Worm (Caenorhabditis elegans): ENCODE results near the gene C44C10.10.

Gene C44C10.10

DNA sequence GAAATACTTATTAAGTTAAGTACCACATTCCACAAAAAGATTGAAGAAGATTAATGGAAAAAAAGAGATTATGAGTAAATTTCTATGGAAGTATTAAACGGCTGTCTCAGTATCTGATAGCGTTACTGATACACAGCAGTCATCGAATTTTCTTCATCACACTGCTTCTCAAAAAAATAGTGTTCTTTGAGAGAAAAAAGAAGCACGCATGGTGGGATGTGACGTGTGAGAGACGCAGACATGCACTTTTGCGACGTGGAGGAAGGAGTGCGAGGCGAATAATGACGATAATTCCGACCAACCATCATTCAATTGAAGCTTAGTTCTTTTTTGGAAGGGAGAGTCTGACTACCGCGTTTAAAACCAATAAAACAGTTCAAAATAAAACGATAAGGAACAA, 20.1 kb downstream of the C44C10.10 start, which contains the start of gene C44C10.11:
C44C10.11 (minus strand) TSS at position 115 of the 400 bp plus-strand sequence.
- TF ChIP-seq ama-1 (optimal IDR thresholded peaks at IDR 0.05) (no peak), Y48G9A.11 (GFP tag; IDR thresholded peaks at IDR 0.05) (no peak), nhr-10 (tag; optimal IDR thresholded peaks at IDR 0.05) (peak; percentile 8), lir-3 (tag; optimal IDR thresholded peaks at IDR 0.05) (no peak), snpc-1.2 (GFP tag; IDR thresholded peaks at IDR 0.05) (no peak), lin-38 (GFP tag; IDR thresholded peaks at IDR 0.05) (no peak), snpc-4 (tag; optimal IDR thresholded peaks at IDR 0.05) (no peak), F37D6.2 (tag; optimal IDR thresholded peaks at IDR 0.05) (no peak), hif-1 (tag; optimal IDR thresholded peaks at IDR 0.05) (no peak), Y105C5A.15 (GFP tag; IDR thresholded peaks at IDR 0.05) (no peak), saeg-2 (GFP tag; IDR thresholded peaks at IDR 0.05) (no peak), lin-39 (tag; optimal IDR thresholded peaks at IDR 0.05) (no peak), nhr-76 (tag; optimal IDR thresholded peaks at IDR 0.05) (no peak), hmg-1.1 (GFP tag; IDR thresholded peaks at IDR 0.05) (0 out of 2 replicates have a peak, but pooled peaks have one; percentile 22), nhr-25 (tag; optimal IDR thresholded peaks at IDR 0.05; ENCODE audit: borderline replicate concordance, insufficient read depth) (no peak), spr-3 (GFP tag; optimal IDR thresholded peaks at IDR 0.05) (no peak), nhr-11 (tag; optimal IDR thresholded peaks at IDR 0.05) (no peak), tag-97 (GFP tag; IDR thresholded peaks at IDR 0.05) (no peak), zfp-3 (GFP tag; conservative IDR thresholded peaks at IDR 0.05) (no peak), tra-1 (GFP tag; IDR thresholded peaks at IDR 0.05) (peak; percentile 60; the same call in 1 of the 2 replicates), ceh-32 (tag; optimal IDR thresholded peaks at IDR 0.05; ENCODE audit: poor library complexity) (no peak), F10B5.3 (tag; optimal IDR thresholded peaks at IDR 0.05) (no peak), cey-2 (tag; optimal IDR thresholded peaks at IDR 0.05; ENCODE audit: borderline replicate concordance, insufficient read depth) (no peak), ceh-20 (GFP tag; IDR thresholded peaks at IDR 0.05) (no peak), T26A8.4 (GFP tag; IDR thresholded peaks at IDR 0.05) (no peak), lin-29 (GFP tag; IDR thresholded peaks at IDR 0.05) (no peak), R02D3.7 (tag; optimal IDR thresholded peaks at IDR 0.05) (no peak), fos-1 (tag; optimal IDR thresholded peaks at IDR 0.05) (no peak), skn-1 (tag; optimal IDR thresholded peaks at IDR 0.05) (no peak), dpl-1 (GFP tag; optimal IDR thresholded peaks at IDR 0.05) (no peak), zfp-2 (tag; optimal IDR thresholded peaks at IDR 0.05) (no peak), dve-1 (tag; optimal IDR thresholded peaks at IDR 0.05; ENCODE audit: insufficient read depth) (peak; percentile 75), ceh-82 (tag; optimal IDR thresholded peaks at IDR 0.05) (no peak), nhr-111 (GFP tag; optimal IDR thresholded peaks at IDR 0.05) (no peak), aha-1 (tag) (peak; percentile 89), ceh-62 (tag; optimal IDR thresholded peaks at IDR 0.05) (no peak), ceh-28 (tag; optimal IDR thresholded peaks at IDR 0.05) (no peak), hlh-30 (tag; optimal IDR thresholded peaks at IDR 0.05; ENCODE audit: insufficient read depth) (peak; percentile 77), nhr-6 (tag; optimal IDR thresholded peaks at IDR 0.05) (no peak), mxl-2 (GFP tag; conservative IDR thresholded peaks at IDR 0.05) (no peak), ztf-7 (tag; optimal IDR thresholded peaks at IDR 0.05) (no peak), mes-2 (tag; optimal IDR thresholded peaks at IDR 0.05; ENCODE audit: poor library complexity, severe bottlenecking) (no peak), T20F7.1 (GFP tag; optimal IDR thresholded peaks at IDR 0.05) (no peak), lin-15B (tag; optimal IDR thresholded peaks at IDR 0.05) (no peak), ztf-11 (tag; optimal IDR thresholded peaks at IDR 0.05) (no peak), aly-2 (tag; optimal IDR thresholded peaks at IDR 0.05) (no peak), mdt-29 (GFP tag; IDR thresholded peaks at IDR 0.05) (no peak), daf-19 (GFP tag; conservative IDR thresholded peaks at IDR 0.05) (no peak), zip-11 (GFP tag; IDR thresholded peaks at IDR 0.05) (no peak), ces-1 (GFP tag; optimal IDR thresholded peaks at IDR 0.05) (no peak), zag-1 (tag; optimal IDR thresholded peaks at IDR 0.05) (no peak), nhr-77 (tag; optimal IDR thresholded peaks at IDR 0.05) (peak; percentile 29), lim-7 (GFP tag; IDR thresholded peaks at IDR 0.05) (no peak)
